Fruit fly (Drosophila melanogaster) whole organism, embryonic: ENCODE data around the gene CG12206.
A peak's percentile ranks its signal among the peaks of the same experiment; 100 is the strongest.

ENCODE experiments used
- CG1024 ChIP-seq: fragments of 200-800 bp; sonication (Bioruptor generic); IDR thresholded peaks from 2 replicates; pipeline ENCODE4 v1.3.6; 2022; ENCODE audit warnings: missing biosample characterization, missing genetic modification characterization
- CG11456 ChIP-seq: fragments of 200-800 bp; sonication (Bioruptor generic); IDR thresholded peaks from 3 replicates; pipeline ENCODE4 v1.3.6; 2022; ENCODE audit warnings: missing biosample characterization, missing genetic modification characterization
- CG11504 ChIP-seq: fragments of 200-800 bp; sonication (Bioruptor generic); optimal IDR thresholded peaks from 3 replicates; lab custom pipeline; 2019; ENCODE audit warnings: missing biosample characterization, mild to moderate bottlenecking, missing genetic modification characterization, moderate library complexity
- CG11696 ChIP-seq: fragments of 200-800 bp; sonication (Bioruptor generic); IDR thresholded peaks from 2 replicates; pipeline ENCODE4 v1.3.6; 2022; ENCODE audit warnings: missing biosample characterization, missing genetic modification characterization
- CG13287 ChIP-seq: fragments of 200-800 bp; sonication (Bioruptor generic); IDR thresholded peaks from 2 replicates; pipeline ENCODE4 v1.3.6; 2022; ENCODE audit warnings: missing biosample characterization, missing genetic modification characterization; ENCODE audit not compliant: partially characterized antibody
- CG2712 ChIP-seq: fragments of 200-800 bp; optimal IDR thresholded peaks from 3 replicates; lab custom pipeline; 2019; ENCODE audit warnings: missing biosample characterization, mild to moderate bottlenecking, missing genetic modification characterization, moderate library complexity
- CG30020 ChIP-seq: fragments of 200-800 bp; optimal IDR thresholded peaks from 2 replicates; lab custom pipeline; 2019; ENCODE audit warnings: missing biosample characterization, mild to moderate bottlenecking, missing genetic modification characterization, moderate library complexity
- CG3163 ChIP-seq: fragments of 200-800 bp; sonication (Bioruptor generic); optimal IDR thresholded peaks from 3 replicates; lab custom pipeline; 2016; ENCODE audit warnings: missing biosample characterization, missing genetic modification characterization
- CG32532 ChIP-seq: fragments of 200-800 bp; sonication (Bioruptor generic); IDR thresholded peaks from 2 replicates; pipeline ENCODE4 v1.3.6; 2022; ENCODE audit warnings: missing biosample characterization, missing genetic modification characterization
- CG33213 ChIP-seq: fragments of 200-800 bp; sonication (Bioruptor generic); optimal IDR thresholded peaks from 3 replicates; lab custom pipeline; 2016; ENCODE audit warnings: missing biosample characterization, missing genetic modification characterization
- CG34224 ChIP-seq: fragments of 200-800 bp; sonication (Bioruptor generic); IDR thresholded peaks from 3 replicates; pipeline ENCODE4 v1.3.6; 2022; ENCODE audit warnings: missing biosample characterization, missing genetic modification characterization; ENCODE audit not compliant: partially characterized antibody
- CG9215 ChIP-seq: fragments of 200-800 bp; sonication (Bioruptor generic); IDR thresholded peaks from 2 replicates; pipeline ENCODE4 v1.3.6; 2022; ENCODE audit warnings: missing biosample characterization, missing genetic modification characterization
- Dfd ChIP-seq, 2 experiments: fragments of >200 bp; optimal IDR thresholded peaks; 2 replicates each; lab custom pipeline; 2017; ENCODE audit warnings: missing biosample characterization in 2 of 2, missing genetic modification characterization in 2 of 2
- Dip3 ChIP-seq: fragments of 200-800 bp; sonication (Bioruptor generic); optimal IDR thresholded peaks from 3 replicates; lab custom pipeline; 2016; ENCODE audit warnings: missing biosample characterization, missing genetic modification characterization
- Drgx ChIP-seq: fragments of 200-800 bp; sonication (Bioruptor generic); IDR thresholded peaks from 2 replicates; pipeline ENCODE4 v1.3.6; 2022; ENCODE audit warnings: missing biosample characterization, missing genetic modification characterization
- GATAe ChIP-seq: fragments of 200-800 bp; sonication (Bioruptor generic); conservative IDR thresholded peaks from 2 replicates; pipeline ENCODE4 v1.3.6; 2022; ENCODE audit warnings: missing biosample characterization, missing genetic modification characterization
- Hand ChIP-seq: fragments of 200-800 bp; sonication (Bioruptor generic); optimal IDR thresholded peaks from 2 replicates; lab custom pipeline; 2017; ENCODE audit warnings: mild to moderate bottlenecking, missing biosample characterization, missing genetic modification reagents, missing genetic modification characterization
- MBD-R2 ChIP-seq: fragments of 200-800 bp; sonication (Bioruptor generic); IDR thresholded peaks from 2 replicates; pipeline ENCODE4 v1.3.6; 2022; ENCODE audit warnings: missing biosample characterization, missing genetic modification characterization
- Pdp1 ChIP-seq, 2 experiments: fragments of 200-800 bp; sonication (Bioruptor generic); optimal IDR thresholded peaks; 3 replicates each; lab custom pipeline; 2016; ENCODE audit warnings: missing biosample characterization in 2 of 2, missing genetic modification characterization in 2 of 2, mild to moderate bottlenecking in 1 of 2, moderate library complexity in 1 of 2
- Sox102F ChIP-seq: fragments of 200-800 bp; sonication (Bioruptor generic); optimal IDR thresholded peaks from 2 replicates; lab custom pipeline; 2018; ENCODE audit warnings: missing biosample characterization, mild to moderate bottlenecking, missing genetic modification characterization, moderate library complexity
- Trl ChIP-seq, 3 experiments: fragments of >200 bp in 2 of 3; fragments of 200-800 bp in 1 of 3; sonication (Bioruptor generic) in 1 of 3; optimal IDR thresholded peaks; 2 replicates in 1 of 3; 3 replicates in 2 of 3; lab custom pipeline; 2016 to 2017; ENCODE audit warnings: missing biosample characterization in 1 of 3, missing genetic modification characterization in 1 of 3
- btn ChIP-seq: fragments of 200-800 bp; sonication (Bioruptor generic); optimal IDR thresholded peaks from 2 replicates; lab custom pipeline; 2016; ENCODE audit warnings: missing biosample characterization, missing genetic modification characterization
- chif ChIP-seq, 2 experiments: fragments of 200-800 bp; sonication (Bioruptor generic); optimal IDR thresholded peaks; 3 replicates each; lab custom pipeline; 2016; ENCODE audit warnings: missing biosample characterization in 2 of 2, missing genetic modification characterization in 2 of 2
- chinmo ChIP-seq: fragments of 200-800 bp; sonication (Bioruptor generic); IDR thresholded peaks from 4 replicates; pipeline ENCODE4 v1.3.6; 2022; ENCODE audit warnings: missing biosample characterization, missing genetic modification characterization; ENCODE audit not compliant: partially characterized antibody
- crol ChIP-seq: fragments of 200-800 bp; sonication (Bioruptor generic); IDR thresholded peaks from 2 replicates; pipeline ENCODE4 v1.3.6; 2022; ENCODE audit warnings: missing biosample characterization, missing genetic modification characterization
- dm ChIP-seq: fragments of 200-800 bp; sonication (Bioruptor generic); optimal IDR thresholded peaks from 3 replicates; lab custom pipeline; 2016; ENCODE audit warnings: missing biosample characterization, missing genetic modification characterization
- eyg ChIP-seq: fragments of 200-800 bp; sonication (Bioruptor generic); optimal IDR thresholded peaks from 3 replicates; lab custom pipeline; 2016; ENCODE audit warnings: missing biosample characterization, missing genetic modification characterization
- fd64A ChIP-seq: fragments of 200-800 bp; sonication (Bioruptor generic); optimal IDR thresholded peaks from 3 replicates; lab custom pipeline; 2018; ENCODE audit warnings: missing biosample characterization, mild to moderate bottlenecking, missing genetic modification characterization
- gsb-n ChIP-seq: fragments of 200-800 bp; sonication (Bioruptor generic); optimal IDR thresholded peaks from 3 replicates; lab custom pipeline; 2018; ENCODE audit warnings: missing biosample characterization, mild to moderate bottlenecking, missing genetic modification characterization
- hkb ChIP-seq, 2 experiments: fragments of 200-800 bp in 1 of 2; fragments of >200 bp in 1 of 2; sonication (Bioruptor generic) in 1 of 2; IDR thresholded peaks in 1 of 2; optimal IDR thresholded peaks in 1 of 2; 2 replicates each; pipeline versions ENCODE4 v1.3.6 to Lab custom; 2017 to 2022; ENCODE audit warnings: missing biosample characterization in 1 of 2, missing genetic modification characterization in 1 of 2
- lbe ChIP-seq: fragments of 200-800 bp; sonication (Bioruptor generic); optimal IDR thresholded peaks from 2 replicates; lab custom pipeline; 2016; ENCODE audit warnings: missing biosample characterization, mild to moderate bottlenecking, missing genetic modification characterization
- nom ChIP-seq: fragments of 200-800 bp; sonication (Bioruptor generic); optimal IDR thresholded peaks from 2 replicates; lab custom pipeline; 2017; ENCODE audit warnings: missing biosample characterization, missing genetic modification characterization, mild to moderate bottlenecking, moderate library complexity, missing genetic modification reagents
- sd ChIP-seq: fragments of 200-800 bp; sonication (Bioruptor generic); optimal IDR thresholded peaks from 3 replicates; lab custom pipeline; 2018; ENCODE audit warnings: missing biosample characterization, mild to moderate bottlenecking, missing genetic modification characterization, moderate library complexity
- sens ChIP-seq: fragments of 200-800 bp; sonication (Bioruptor generic); peaks from one replicate; lab custom pipeline; 2016; ENCODE audit warnings: missing biosample characterization, missing genetic modification characterization
- slp2 ChIP-seq: fragments of 200-800 bp; sonication (Bioruptor generic); optimal IDR thresholded peaks from 2 replicates; lab custom pipeline; 2016; ENCODE audit warnings: missing biosample characterization, missing genetic modification characterization
- sna ChIP-seq: fragments of 200-800 bp; sonication (Bioruptor generic); IDR thresholded peaks from 2 replicates; pipeline ENCODE4 v1.3.6; 2022; ENCODE audit warnings: missing biosample characterization, missing genetic modification characterization; ENCODE audit not compliant: partially characterized antibody
- sqz ChIP-seq: fragments of 200-800 bp; sonication (Bioruptor generic); optimal IDR thresholded peaks from 3 replicates; lab custom pipeline; 2018; ENCODE audit warnings: missing biosample characterization, mild to moderate bottlenecking, missing genetic modification characterization
- tx ChIP-seq: fragments of 200-800 bp; sonication (Bioruptor generic); optimal IDR thresholded peaks from 2 replicates; lab custom pipeline; 2016; ENCODE audit warnings: missing biosample characterization, missing genetic modification characterization
- yki ChIP-seq: fragments of >200 bp; optimal IDR thresholded peaks from 3 replicates; lab custom pipeline; 2018
- z ChIP-seq: fragments of 200-800 bp; sonication (Bioruptor generic); IDR thresholded peaks from 3 replicates; pipeline ENCODE4 v1.3.6; 2022; ENCODE audit warnings: missing biosample characterization, missing genetic modification characterization
- zen ChIP-seq: fragments of 200-800 bp; sonication (Bioruptor generic); optimal IDR thresholded peaks from 3 replicates; lab custom pipeline; 2018; ENCODE audit warnings: missing biosample characterization, mild to moderate bottlenecking, missing genetic modification characterization, moderate library complexity
- zen2 ChIP-seq: fragments of 200-800 bp; sonication (Bioruptor generic); IDR thresholded peaks from 3 replicates; pipeline ENCODE4 v1.3.6; 2022; ENCODE audit warnings: missing biosample characterization, missing genetic modification characterization; ENCODE audit not compliant: partially characterized antibody

The CG12206 gene

DNA sequence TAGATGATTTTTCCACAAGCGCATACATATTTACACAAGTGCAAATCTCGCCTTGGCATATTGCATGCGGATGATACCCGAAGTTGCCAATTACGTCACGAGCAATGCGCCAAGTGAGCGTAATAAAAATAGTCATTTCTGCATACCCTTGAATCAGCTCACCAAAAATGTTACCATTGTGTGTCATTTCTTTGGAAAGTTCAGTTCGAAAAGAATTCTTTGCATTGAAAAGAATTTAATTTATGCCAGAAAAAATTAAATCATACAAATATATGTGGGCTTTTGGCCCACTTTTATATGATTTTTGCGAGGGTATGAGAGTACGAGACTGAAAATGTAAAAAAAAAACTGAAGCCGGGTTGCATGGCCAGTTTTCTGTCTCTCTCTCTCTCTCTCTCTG, 22.4 kb downstream of the CG12206 start:
- TF ChIP-seq sens: peak; percentile 45
- TF ChIP-seq crol (GFP tag; lab: Robert Waterston, UW): no peak
- peak; percentile 52; the same call in 1 of the 2 replicates for TF ChIP-seq Drgx (GFP tag; lab: Robert Waterston, UW)
- peak in 1 of 2 experiments; percentile 11 for TF ChIP-seq Trl (optimal IDR thresholded peaks at IDR 0.05; lab: Kevin White, UChicago)
- no peak for TF ChIP-seq Trl (GFP tag; optimal IDR thresholded peaks at IDR 0.05; lab: Kevin White, UChicago)
- TF ChIP-seq, all 482 proteins: peak for 3

DNA sequence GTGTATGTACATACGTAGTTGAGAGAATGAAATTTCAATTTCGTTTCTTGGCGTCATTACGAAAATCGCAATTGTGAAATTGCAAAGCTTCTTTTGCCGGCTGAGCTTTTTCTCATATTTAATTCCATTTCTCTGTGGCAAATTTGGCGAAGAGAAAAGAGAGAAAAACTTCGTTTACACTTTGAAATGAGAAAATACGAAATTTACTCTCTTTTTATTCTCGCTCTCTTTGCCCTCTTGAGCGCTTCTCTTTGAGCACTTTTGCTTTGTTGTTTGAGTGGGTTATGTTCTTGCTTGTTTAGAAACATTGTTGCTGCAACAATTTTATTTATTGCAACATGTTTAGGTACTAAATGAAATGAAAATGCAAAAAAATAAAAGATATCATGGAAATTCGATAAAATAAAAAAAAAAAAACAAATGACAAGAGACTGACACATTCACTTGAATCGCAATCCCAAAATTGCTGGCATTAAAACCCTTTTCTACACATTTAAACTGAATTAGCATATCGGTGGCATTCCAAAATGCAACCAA, 23.0 kb downstream of the CG12206 start:
- TF ChIP-seq CG34224 (GFP tag; lab: Robert Waterston, UW) (peak; percentile 60), CG9215 (GFP tag; lab: Robert Waterston, UW) (no peak), CG13287 (GFP tag; lab: Robert Waterston, UW) (0 out of 2 replicates have a peak, but pooled peaks have one; percentile 22), z (GFP tag; lab: Robert Waterston, UW) (peak; percentile 96), chif (GFP tag; optimal IDR thresholded peaks at IDR 0.05; lab: Kevin White, UChicago) (no peak), yki (lab: Kevin White, UChicago) (peak; percentile 53), sna (GFP tag; lab: Robert Waterston, UW) (peak; percentile 26; the same call in 1 of the 2 replicates), CG3163 (peak; percentile 90), sd (tag; lab: Kevin White, UChicago) (peak; percentile 14), CG1024 (GFP tag; lab: Robert Waterston, UW) (no peak), sqz (GFP tag; lab: Kevin White, UChicago) (peak; percentile 38), chinmo (GFP tag; lab: Robert Waterston, UW) (peak; percentile 80; the same call in 3 of the 4 replicates), nom (GFP tag; lab: Kevin White, UChicago) (peak; percentile 4), CG11504 (peak; percentile 98), lbe (GFP tag; lab: Kevin White, UChicago) (peak; percentile 26), dm (no peak), zen2 (peak; percentile 56; the same call in 1 of the 3 replicates), Trl (optimal IDR thresholded peaks at IDR 0.05; lab: Kevin White, UChicago) (peak; percentile 87 to 96), Trl (GFP tag; optimal IDR thresholded peaks at IDR 0.05; lab: Kevin White, UChicago) (no peak)

- TF ChIP-seq CG30020 (tag; lab: Kevin White, UChicago) (peak; percentile 73), slp2 (GFP tag; lab: Kevin White, UChicago) (no peak), z (GFP tag; lab: Robert Waterston, UW) (0 out of 3 replicates have a peak, but pooled peaks have one; percentile 33), Pdp1 (GFP tag; optimal IDR thresholded peaks at IDR 0.05; lab: Kevin White, UChicago) (peak in 1 of 2 experiments; percentile 59), zen (tag; lab: Kevin White, UChicago) (peak; percentile 26), Dfd (GFP tag; optimal IDR thresholded peaks at IDR 0.05; lab: Kevin White, UChicago) (peak in 1 of 2 experiments; percentile 0)
Observed at dm6 chrX:3448893-3449394, 25.4 kb downstream of the CG12206 start, which contains the start of gene CG12535. TSS of gene CG12535 (minus strand) at chrX:3448943.

DNA sequence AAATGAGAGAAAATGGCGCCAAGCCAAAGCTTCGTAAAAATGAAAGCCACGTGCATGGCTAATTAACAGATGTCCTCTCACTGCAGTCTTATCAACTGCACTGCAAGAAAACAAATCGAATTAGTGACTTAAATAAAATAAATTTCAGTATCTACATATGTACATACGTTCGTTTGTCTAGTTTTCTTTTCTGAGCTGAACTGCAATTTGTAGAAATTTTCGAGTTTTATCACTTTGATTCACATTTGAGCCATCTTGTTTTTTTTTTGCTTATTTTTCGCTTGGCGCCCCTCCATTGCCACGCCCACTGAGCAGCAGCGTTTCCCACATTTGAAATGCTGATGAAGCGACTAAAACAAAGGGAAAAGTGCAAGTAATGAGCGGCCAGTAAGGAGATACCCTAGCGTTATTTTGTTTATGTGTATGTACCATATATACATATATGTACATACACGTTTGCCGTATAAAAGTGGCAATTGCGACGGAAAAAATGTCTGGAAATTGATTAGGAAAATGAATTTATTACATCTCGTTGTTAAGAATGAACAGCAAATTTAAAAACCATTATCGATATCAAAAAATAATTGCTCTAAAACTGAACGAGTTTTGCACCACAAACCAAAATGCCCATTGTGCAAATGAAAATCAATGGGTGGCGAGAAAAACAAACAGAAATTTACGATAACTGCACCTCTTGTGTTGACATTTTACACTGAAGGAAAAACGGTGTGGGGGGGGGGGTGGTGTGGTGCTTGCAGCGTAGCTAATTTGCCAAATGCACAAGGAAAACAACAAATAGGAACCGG, 26.4 kb downstream of the CG12206 start:
- TF ChIP-seq CG11456 (GFP tag; lab: Robert Waterston, UW) (no peak), CG33213 (GFP tag; lab: Kevin White, UChicago) (no peak), fd64A (GFP tag; lab: Kevin White, UChicago) (no peak), Hand (GFP tag; lab: Kevin White, UChicago) (no peak), Sox102F (no peak), z (GFP tag; lab: Robert Waterston, UW) (0 out of 3 replicates have a peak, but pooled peaks have one; percentile 17), MBD-R2 (GFP tag; lab: Robert Waterston, UW) (no peak), tx (GFP tag; lab: Kevin White, UChicago) (no peak), eyg (no peak), GATAe (GFP tag; lab: Robert Waterston, UW) (no peak), btn (GFP tag; lab: Kevin White, UChicago) (no peak), gsb-n (tag; lab: Kevin White, UChicago) (no peak), CG11696 (no peak), CG32532 (GFP tag; lab: Robert Waterston, UW) (no peak), CG2712 (tag; lab: Kevin White, UChicago) (peak; percentile 12), hkb (optimal IDR thresholded peaks at IDR 0.05; lab: Kevin White, UChicago) (no peak), hkb (GFP tag; IDR thresholded peaks at IDR 0.05; lab: Robert Waterston, UW) (no peak), Dip3 (no peak)
